Worm (Caenorhabditis elegans) whole organism, dauer: ENCODE measurements around the gene M03F4.4.

Experiments used
- unc-62 ChIP-seq: sonication (generic microtip); optimal IDR thresholded peaks from 2 replicates; lab custom pipeline; 2017; ENCODE audit warnings: missing biosample characterization, missing genetic modification reagents, missing genetic modification characterization

The M03F4.4 gene

ce11 chrX:4970863-4971345 lies 13.7 kb upstream of the M03F4.4 start, which contains the start of gene calu-1:
Gene calu-1, minus strand, starts transcription at chrX:4970913.
- no peak for TF ChIP-seq unc-62 (GFP tag; lab: Kevin White, UChicago)

DNA sequence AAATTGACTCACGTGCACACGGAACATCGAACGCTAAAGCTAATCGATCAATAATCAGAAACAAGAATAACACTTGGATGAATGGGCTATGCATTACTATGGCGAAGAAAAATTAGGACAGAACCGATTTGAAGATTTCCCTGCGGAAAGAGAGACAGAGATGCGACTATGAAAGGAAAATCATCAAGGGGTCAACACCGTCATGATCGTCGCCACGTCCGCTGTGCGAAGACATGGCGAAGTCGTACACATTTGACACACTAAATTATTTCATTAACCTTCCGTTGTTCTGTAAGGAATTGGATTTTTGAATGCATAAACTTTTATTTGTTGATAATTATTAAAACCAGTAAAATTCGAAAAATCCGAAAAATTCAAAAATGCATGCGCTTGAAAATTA lies 12.0 kb upstream of the M03F4.4 start, which contains the start of gene M03F4.6:
Gene M03F4.6, minus strand, starts transcription at position 101 of the 400 bp plus-strand sequence.
- no peak for TF ChIP-seq unc-62 (GFP tag; lab: Kevin White, UChicago)

DNA sequence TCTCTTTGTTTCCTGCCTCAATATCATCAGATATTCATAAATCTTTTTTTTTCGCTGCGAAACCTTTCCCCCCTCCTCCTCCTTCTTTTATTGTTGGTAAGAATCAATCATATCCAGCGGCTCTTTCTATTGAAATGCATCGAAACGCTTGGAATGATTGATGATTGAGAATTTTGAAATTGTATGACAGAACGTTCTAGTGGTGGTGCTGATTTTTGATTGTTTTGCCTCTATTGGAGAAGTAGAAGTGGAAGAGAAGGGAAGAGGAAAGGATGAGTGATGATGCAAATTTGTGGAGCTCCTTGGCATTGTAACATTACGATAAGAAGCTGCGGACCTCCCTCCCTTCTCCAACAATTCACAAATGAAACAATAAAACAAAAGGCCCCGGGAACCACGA lies 8.4 kb upstream of the M03F4.4 start:
- no peak for TF ChIP-seq unc-62 (GFP tag; lab: Kevin White, UChicago)

DNA sequence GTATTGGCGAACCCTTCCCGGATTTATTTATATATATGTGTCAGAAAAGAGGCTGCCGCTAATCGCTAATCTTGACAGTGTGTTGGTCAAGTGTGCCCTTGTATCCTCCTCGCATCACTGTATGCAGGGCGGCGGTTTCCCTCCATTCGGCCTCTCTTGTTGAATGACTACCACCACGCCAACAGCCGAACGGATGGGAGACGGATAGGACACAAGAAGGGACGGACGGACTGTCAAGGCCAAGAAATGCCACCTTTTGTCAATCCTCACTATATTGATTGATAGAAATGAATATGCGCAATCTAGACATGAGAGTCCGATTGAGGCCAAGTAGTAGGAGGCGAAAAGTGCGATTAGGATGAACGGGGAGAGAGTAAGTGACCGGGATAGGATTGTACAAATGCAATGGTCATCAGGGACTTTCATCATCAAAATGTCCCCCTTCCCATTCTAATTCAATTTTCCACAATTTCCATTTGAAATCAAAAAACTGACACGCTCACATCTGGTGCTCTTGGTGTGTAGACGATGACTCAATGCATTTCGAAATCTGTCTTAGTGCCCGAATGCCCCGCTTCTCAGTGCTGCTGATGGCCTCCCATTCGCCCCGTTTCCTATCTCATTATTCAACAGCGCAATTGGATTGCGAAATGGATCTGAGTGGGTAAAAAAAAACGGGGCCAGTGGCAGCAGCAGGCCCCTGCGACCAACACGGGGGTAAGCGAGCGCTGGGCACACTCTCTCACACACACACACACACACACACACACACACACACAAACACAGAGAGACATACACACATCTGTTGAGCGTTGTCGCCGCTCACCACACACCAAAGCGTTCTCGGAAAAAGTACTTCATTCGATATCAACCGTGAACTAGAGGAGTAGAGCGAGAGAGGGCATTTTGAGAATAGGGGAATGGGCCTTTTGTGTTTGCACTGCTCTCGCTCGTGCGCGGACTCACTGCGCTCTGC lies 4.8 kb upstream of the M03F4.4 start:
- TF ChIP-seq unc-62 (GFP tag; lab: Kevin White, UChicago): no peak

DNA sequence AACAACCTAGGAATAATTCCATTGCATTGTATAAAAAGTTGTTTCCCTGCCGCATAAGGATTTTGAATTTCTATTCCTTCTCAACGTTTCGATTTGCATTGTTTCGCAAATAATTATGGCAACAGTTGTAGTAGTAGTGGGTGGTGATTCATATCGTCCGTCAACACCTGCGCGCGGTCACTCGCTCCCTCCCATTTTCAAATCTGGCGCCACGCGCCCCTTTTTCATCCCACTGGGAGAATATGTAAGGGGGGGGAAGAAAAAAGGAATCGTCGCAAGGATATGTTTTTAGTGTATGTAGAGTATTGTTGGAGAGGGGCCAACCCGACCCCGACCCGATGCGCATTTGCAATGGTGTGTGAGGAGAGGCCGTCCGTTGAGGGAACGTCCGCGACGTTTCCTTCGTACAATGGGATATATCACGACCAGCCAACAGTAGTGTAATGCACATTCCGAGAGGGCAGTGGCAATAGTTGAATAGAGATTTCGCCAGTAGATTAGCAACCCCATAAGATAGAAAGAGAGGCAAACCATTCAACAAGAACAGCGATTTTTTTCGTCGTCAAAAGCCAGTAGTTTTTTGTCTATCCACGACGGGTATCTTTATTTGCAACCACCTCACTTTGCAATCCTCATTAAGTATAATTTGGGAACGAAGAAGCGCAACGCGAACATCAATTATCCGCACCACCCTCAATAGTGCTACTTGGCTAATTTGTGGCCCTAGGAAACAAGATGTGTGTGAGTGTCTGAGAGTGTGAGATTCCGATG lies 3.9 kb upstream of the M03F4.4 start:
- TF ChIP-seq unc-62 (GFP tag; lab: Kevin White, UChicago): no peak

- TF ChIP-seq unc-62 (GFP tag; lab: Kevin White, UChicago): no peak
Measured at ce11 chrX:4960422-4960821, 3.2 kb upstream of the M03F4.4 start, which contains the start of gene act-4. Gene act-4, plus strand, starts transcription at chrX:4960621.

DNA sequence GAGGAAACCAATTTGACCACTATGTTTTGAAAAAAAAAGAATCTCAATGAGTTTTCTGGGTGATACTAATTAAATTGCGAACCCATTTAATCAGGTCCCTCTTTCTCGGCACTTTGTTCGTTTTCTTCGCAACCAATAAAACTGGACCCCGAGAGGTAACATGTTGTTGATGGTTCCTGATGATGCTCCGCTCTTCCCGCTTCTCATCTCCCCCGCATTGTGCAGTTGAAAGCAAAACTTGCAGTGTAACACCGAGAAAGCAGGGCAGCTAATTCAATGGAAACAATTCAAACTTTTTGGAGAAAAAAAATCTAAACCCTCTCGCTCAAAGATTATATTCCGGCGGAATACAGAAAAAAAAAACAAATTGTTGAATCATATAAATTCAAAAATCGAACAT lies 2.2 kb upstream of the M03F4.4 start:
- no peak for TF ChIP-seq unc-62 (GFP tag; lab: Kevin White, UChicago)

ce11 chrX:4958986-4959385 lies 1.8 kb upstream of the M03F4.4 start:
- TF ChIP-seq unc-62 (GFP tag; lab: Kevin White, UChicago): no peak

DNA sequence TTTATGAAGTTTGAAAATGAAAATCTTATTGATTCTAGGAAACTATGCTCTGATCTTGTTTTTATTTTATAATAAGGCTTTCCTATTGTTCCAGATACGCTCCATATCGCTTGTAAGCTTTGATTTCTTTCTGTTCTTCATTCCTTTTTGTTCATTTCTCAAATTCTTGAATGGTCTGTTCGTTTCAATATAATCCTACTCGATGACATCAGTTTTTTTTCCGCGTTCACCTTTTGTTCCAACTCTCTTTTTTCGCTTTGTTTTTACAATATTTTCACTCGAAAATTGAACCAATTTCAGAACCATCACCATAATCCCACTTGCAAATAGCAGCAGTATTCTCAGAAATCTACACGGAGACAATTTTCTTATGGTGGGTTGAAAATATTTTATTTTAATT lies 9.5 kb downstream of the M03F4.4 start, which contains the start of gene tyra-3:
Gene tyra-3, plus strand, starts transcription at position 301 of the 400 bp plus-strand sequence.
- TF ChIP-seq unc-62 (GFP tag; lab: Kevin White, UChicago): no peak

- TF ChIP-seq unc-62 (GFP tag; lab: Kevin White, UChicago): no peak
Measured at ce11 chrX:4938990-4939389, 18.2 kb downstream of the M03F4.4 start.

DNA sequence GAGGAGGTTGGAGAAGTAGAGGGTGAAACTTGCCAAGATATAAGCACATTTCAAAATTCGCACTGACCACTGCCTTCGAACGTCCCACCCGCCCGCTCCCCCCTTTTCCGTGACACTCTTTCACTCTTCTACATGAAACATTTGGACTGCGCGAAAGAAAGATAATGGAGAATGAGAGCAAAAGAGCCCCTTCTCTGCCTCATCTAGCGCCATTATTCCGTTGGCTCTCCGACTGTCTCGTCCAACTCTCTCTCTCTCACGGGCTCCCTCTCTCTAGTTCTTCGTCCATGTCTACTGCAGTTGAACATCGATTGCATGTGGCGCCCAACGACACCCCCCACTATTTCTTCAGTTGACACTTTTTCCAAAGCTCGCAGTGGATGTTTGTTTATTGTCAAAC lies 24.3 kb downstream of the M03F4.4 start:
- TF ChIP-seq unc-62 (GFP tag; lab: Kevin White, UChicago): no peak

DNA sequence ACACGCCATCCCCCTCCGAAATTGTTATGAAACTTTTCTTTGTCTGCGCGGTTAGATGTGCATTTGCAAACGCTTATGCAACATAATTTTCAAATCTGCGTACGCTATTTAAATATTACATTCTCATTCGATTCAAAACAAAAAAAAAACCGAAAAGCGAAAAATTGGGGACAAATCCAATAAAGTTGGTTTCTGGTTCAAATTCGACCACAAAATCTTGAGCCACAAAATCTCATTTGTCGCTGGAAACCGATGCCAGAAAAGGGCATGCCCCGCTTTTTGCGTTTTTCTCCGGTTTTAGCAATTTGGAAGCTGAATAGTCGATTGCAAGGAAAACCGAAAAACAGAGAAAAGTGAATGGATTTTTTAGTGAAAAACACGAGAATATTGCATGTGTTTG lies 25.2 kb downstream of the M03F4.4 start:
- TF ChIP-seq unc-62 (GFP tag; lab: Kevin White, UChicago): no peak

- no peak for TF ChIP-seq unc-62 (GFP tag; lab: Kevin White, UChicago)
Measured at ce11 chrX:4929657-4930056, 27.6 kb downstream of the M03F4.4 start, which contains the start of gene mct-4. Gene mct-4, minus strand, starts transcription at chrX:4929757.

DNA sequence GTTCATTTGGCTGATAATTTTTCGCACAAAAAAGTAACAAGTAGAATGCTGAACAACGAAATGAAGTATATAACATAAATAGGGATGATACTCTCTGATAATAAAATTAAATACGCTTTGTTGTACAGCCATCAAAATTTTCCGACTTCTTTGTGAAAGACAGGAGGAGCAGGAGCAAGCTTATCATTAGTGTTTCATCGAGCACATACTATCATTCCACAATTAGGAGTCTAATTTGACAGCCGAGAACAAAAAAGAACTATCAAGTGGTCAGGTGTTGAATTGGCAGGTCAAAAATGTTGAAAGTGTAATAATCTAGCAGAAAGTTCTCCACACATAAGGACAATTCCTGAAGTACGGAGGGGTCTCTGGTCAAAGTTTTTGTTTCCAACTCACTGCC lies 29.1 kb downstream of the M03F4.4 start:
- no peak for TF ChIP-seq unc-62 (GFP tag; lab: Kevin White, UChicago)

DNA sequence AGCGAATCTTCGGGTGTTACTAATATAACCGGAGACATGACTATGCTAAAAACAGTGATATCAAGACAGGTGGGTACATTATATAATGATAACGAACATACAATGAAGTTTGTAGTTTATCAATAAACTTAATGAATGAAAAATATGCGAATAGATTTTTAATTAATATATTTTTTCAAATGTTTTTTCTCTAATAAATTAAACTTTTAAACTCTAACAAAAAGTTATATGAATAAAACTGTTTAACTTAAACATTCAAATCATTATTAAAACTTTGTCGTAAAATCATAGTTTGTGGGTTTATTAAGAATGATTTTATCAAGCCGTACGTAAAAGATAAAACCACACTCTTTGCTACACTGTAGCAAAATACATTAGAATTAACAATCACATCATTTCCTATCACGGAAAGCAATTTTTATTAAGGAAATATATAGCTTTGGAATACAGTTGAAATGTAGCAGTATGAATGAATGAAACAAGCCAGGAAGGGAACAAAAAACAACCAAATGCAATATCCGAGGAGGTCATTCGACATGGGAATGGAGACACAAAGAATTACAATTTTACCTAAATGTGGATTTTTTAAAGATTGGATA lies 36.2 kb downstream of the M03F4.4 start, which contains the start of gene K05B2.4:
Gene K05B2.4, minus strand, starts transcription at position 51 of the 599 bp plus-strand sequence.
- TF ChIP-seq unc-62 (GFP tag; lab: Kevin White, UChicago): no peak
